Fruit fly (Drosophila melanogaster) Kc167 (cell line): ENCODE data around the gene CG9444.
"Not testable (repeated sequence)": the region's sequence is repeated elsewhere in the genome, so short reads cannot be mapped to it uniquely, and the experiment has no call there.

Source experiments
- Myc ChIP-seq: fragments of >200 bp; optimal IDR thresholded peaks from 2 replicates; lab custom pipeline; 2017; ENCODE audit warnings: missing external identifiers
- Sin3A ChIP-seq: fragments of >200 bp; optimal IDR thresholded peaks from 2 replicates; lab custom pipeline; 2018; ENCODE audit warnings: missing external identifiers
- h ChIP-seq: fragments of >200 bp; optimal IDR thresholded peaks from 3 replicates; lab custom pipeline; 2018; ENCODE audit warnings: missing external identifiers
- insv ChIP-seq: fragments of >200 bp; optimal IDR thresholded peaks from 3 replicates; lab custom pipeline; 2018; ENCODE audit warnings: missing external identifiers
- psq ChIP-seq: fragments of >200 bp; optimal IDR thresholded peaks from 2 replicates; lab custom pipeline; 2017; ENCODE audit warnings: missing external identifiers
- ttk ChIP-seq: sonication (Bioruptor generic); optimal IDR thresholded peaks from 2 replicates; lab custom pipeline; 2017; ENCODE audit warnings: missing external identifiers

CG9444 gene

DNA sequence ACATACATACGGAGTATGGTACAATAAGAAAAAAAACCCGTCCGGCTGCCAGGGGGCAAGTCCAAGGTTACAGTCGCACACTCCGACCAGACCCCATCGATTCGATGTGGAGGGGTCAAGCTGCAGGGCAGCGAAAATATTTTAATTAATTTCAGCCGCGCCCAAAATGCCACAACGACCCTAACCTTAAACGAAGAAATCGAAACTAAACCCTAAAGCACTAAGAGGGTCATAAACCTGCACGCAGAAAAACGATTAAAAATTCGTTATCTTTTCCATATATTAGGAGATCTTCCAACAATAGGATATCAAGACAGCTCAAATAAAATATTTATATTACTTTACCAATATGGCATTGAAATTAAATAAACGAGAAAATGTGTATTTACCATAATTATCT lies 17.8 kb upstream of the CG9444 start:
- TF ChIP-seq Myc (lab: Kevin White, UChicago): no peak
- TF ChIP-seq insv (lab: Kevin White, UChicago): no peak
- no peak for TF ChIP-seq Sin3A
- TF ChIP-seq ttk (lab: Kevin White, UChicago): no peak
- no peak for TF ChIP-seq h (lab: Kevin White, UChicago)
- no peak for TF ChIP-seq psq (lab: Kevin White, UChicago)

DNA sequence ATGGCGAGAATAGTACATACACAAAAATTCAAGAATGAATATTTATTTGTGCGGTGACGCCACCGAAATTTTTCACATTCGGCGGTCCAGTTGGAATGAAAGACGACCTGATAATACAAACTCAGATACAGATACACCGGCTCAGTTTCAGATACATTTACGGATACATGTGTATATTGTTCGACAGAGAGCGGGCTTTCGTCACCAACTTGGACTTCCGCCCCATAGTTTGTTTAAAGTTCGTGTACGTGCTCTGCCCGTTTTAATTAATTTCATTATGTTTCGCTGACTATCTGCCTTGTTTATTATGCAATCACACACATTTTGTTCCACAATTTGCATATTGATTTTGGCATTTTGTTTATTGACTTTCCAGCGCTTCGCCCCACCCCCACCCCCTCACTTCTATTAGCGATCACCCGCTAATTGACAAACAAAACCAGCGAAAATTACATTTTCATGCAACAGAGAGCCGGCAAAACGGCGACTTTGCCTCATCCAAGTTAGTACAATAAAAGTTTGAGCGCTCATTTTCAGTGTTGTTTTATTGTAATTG lies 17.2 kb upstream of the CG9444 start:
- TF ChIP-seq ttk (lab: Kevin White, UChicago): no peak

DNA sequence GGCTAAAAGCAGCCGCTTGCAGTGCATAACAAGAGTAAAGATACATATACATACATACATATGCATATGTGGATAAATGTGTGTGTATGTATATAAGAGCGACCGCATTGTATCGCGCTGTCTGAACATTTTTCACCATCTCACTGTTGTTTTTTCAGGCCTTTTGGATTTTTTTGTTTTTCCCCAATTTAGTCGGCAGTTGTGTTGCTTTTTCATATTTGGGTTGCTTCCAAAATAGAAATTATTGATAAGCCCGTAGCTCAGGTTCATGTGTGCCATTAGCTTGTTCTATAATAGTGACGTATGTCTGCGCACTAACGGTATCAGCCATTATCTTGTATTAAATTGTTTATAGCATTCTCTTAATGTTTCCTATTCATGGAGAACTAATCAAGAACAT lies 16.4 kb upstream of the CG9444 start:
- no peak for TF ChIP-seq Sin3A
- TF ChIP-seq psq (lab: Kevin White, UChicago): no peak
- TF ChIP-seq h (lab: Kevin White, UChicago): no peak
- TF ChIP-seq Myc (lab: Kevin White, UChicago): no peak
- TF ChIP-seq ttk (lab: Kevin White, UChicago): no peak
- TF ChIP-seq insv (lab: Kevin White, UChicago): no peak

DNA sequence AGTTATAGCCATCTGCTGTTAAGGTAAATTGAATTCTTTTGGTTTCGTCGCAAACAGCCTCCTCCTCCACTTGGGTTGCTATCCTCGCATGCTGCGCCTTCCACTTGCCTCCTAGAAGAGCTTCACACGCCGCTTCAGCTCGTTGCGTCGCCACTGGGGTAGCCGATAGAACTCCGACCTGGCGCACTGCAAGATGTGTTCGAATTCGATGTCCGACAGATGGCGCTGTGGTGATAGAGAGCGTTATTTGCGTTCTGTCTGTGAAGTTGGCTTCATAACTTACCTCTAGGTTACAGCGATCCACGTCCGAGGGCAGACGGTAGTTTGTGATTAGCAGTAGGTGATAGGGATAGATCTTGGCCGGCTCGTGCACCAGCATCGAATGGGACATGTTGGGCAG lies 10.9 kb upstream of the CG9444 start:
- TF ChIP-seq insv (lab: Kevin White, UChicago): no peak

DNA sequence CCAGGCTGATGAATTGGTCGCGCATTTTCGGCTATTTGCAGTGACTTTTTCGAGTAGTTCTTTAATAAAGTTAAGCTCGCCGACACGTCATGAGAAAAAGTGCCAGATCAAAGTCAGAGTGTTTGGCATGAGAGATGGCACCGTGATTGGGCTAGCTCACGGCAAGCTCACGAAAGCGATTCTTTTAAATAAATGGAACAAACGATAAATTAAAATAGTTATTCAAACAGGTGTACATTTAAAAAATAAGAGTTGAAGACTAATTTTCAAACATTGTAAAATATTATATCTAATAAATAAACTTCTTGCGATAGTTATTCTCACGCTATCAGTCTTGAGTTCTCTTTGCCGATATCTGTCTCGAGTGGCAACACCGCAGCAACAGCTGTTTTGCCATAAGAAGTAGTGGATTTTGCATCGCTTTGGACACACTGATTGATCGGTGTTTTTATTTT lies 8.6 kb upstream of the CG9444 start, which contains the start of the genes Unc-115b, p24-2 and CG32939:
Gene Unc-115b (minus strand): TSS at position 101 of the 455 bp plus-strand sequence.
Gene p24-2 (minus strand): TSS at position 120 of the 455 bp plus-strand sequence.
Gene CG32939 (plus strand): TSS at position 405 of the 455 bp plus-strand sequence.
- TF ChIP-seq Sin3A; psq (lab: Kevin White, UChicago); ttk (lab: Kevin White, UChicago): not testable (repeated sequence)

DNA sequence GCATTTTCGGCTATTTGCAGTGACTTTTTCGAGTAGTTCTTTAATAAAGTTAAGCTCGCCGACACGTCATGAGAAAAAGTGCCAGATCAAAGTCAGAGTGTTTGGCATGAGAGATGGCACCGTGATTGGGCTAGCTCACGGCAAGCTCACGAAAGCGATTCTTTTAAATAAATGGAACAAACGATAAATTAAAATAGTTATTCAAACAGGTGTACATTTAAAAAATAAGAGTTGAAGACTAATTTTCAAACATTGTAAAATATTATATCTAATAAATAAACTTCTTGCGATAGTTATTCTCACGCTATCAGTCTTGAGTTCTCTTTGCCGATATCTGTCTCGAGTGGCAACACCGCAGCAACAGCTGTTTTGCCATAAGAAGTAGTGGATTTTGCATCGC lies 1.3 kb upstream of the CG9444 start, which contains the start of the genes eca and CG18542:
Gene eca (minus strand): TSS at position 101 of the 400 bp plus-strand sequence.
Gene CG18542 (plus strand): TSS at position 385 of the 400 bp plus-strand sequence.
- not testable (repeated sequence) for TF ChIP-seq Myc, h, psq (lab: Kevin White, UChicago)

DNA sequence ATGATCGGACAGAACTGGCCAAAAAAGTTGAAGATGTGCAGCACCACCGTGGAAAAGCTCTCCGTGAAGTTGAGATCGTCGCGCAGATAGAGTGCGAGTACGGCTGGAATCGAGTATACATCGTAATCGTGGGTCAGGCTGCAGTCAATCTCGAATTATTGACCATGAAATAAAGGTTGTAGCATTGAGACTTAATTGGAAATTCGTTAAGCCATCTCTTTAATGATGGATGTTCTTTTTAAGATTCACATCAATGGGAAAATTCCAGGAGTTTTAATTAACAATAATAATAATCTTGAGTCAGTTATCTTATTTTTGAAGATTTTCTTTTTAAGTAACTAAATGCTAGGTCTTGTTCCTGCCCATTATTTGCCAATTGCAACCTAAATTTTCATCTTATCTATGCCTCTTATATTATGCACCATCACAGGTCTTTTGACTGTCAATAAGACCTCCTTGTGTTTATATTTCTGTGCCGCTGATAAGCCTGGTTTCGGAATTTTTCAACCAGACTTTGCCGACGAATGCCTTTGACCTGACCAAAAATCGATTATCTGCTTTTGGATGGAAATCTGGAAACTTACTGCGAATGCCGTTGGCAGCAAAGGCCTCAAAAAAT lies 891 bp downstream of the CG9444 start:
- TF ChIP-seq h (lab: Kevin White, UChicago) (no peak), Sin3A (no peak), ttk (lab: Kevin White, UChicago) (no peak), psq (lab: Kevin White, UChicago) (no peak), Myc (lab: Kevin White, UChicago) (no peak), insv (lab: Kevin White, UChicago) (no peak)

DNA sequence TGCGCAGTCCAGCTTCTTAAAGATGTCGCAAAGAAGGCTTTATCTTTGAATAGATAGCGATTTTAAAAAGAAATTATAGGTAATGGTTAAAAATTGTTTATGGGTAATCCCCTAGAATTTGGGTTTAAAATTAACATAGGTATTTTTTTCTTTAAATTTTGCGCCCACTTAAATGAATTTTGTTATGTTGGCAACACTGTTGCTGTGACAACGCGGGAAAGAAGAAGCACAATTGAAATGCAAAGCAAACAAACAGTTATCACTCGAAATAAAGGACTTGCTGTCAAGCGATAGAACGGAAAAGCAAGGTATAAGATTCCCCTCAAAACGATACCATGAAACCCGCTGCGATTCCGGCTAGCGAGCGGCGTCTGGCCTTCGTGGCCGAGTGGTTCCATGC lies 4.3 kb downstream of the CG9444 start, which contains the start of gene nmdyn-D7:
Gene nmdyn-D7 (plus strand): TSS at position 194 of the 400 bp plus-strand sequence.
- TF ChIP-seq Sin3A (no peak), Myc (lab: Kevin White, UChicago) (no peak), h (lab: Kevin White, UChicago) (no peak), insv (lab: Kevin White, UChicago) (no peak), ttk (lab: Kevin White, UChicago) (no peak), psq (lab: Kevin White, UChicago) (no peak)

DNA sequence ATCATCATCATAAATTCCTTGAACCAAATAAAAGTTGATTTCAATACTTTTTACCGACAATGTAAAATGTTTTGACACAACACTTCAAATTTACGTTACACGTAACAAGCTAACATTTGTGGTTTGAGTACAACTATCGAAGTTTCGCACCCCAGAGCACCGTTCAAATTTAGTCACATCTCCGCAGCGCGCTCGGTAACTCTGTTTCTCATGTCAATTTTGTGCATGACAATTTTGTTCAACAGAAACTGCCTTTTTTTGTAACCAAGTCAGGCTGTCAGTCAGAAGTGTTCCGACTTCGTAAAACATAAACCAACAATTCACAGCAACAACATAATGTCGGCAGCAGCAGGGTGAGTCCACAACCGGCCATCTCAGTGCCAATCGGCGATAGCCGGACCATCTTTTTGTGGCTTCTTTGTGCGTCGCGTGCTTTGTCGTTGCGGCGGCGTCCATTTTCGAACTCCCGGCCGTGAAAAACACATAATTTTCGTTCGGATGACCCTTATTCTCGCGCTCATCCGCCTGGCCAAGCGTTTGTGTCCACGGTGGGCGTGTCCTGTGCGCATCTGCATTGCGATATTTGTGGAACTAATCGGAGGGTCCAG lies 6.2 kb downstream of the CG9444 start, which contains the start of gene p23:
Gene p23 (plus strand): TSS at position 194 of the 608 bp plus-strand sequence.
- TF ChIP-seq ttk (lab: Kevin White, UChicago) (no peak), Myc (lab: Kevin White, UChicago) (no peak), insv (lab: Kevin White, UChicago) (no peak), Sin3A (no peak), psq (lab: Kevin White, UChicago) (no peak), h (lab: Kevin White, UChicago) (no peak)

DNA sequence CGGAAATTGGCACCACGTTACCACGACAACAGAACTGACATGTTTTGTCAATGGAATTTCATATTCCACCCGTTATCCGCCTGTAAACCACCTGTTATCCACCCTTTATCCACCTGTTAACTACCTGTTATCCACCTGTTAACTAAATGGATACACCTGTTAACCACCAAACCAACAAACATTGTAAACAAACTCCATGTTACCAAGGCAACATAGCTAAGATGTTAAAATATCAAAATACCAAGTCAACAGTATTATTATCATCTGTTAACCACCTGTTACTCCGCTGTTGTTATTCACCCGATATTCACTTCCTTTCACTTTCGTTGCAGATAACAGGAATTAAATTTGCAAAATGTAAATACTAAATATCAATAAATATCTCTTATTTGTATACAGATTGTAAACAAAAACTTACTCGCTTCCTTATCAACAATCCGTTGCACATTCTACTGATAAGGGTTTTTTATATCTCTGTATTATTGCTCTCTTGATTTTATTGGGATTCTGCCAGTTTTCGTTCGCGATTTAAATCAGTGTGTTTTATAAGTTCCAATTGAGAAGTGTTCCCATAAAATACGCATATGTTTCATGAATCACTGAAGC lies 9.0 kb downstream of the CG9444 start, which contains the start of gene Nepl12:
Gene Nepl12 (plus strand): TSS at position 556 of the 606 bp plus-strand sequence.
- TF ChIP-seq Myc (lab: Kevin White, UChicago) (no peak), psq (lab: Kevin White, UChicago) (no peak)

DNA sequence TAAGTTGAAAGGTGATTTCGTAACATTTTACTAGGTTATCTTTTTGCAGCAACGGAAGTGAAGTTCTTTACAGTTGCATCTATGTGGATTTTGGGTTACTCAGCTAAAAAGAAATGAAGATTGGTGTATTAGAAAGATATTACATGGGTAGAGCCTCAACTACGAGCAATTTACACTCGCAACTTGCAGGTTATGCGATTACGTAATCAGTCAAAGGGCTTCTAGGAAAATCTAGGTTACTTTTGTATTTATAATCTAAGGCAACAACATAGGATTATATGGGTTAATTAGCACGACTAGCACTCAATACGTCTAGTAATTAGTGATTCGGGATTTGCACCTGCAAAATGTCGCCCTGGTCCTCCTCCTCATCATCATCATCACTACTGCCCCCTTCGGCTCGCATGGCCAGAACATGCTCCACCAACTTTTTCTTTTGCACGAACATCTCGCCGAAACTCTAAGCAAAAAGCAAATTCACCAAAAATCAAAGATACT lies 9.8 kb downstream of the CG9444 start, which contains the start of gene Dhc1:
Gene Dhc1 (minus strand): TSS at position 448 of the 498 bp plus-strand sequence.
- TF ChIP-seq Myc (lab: Kevin White, UChicago): no peak
- no peak for TF ChIP-seq Sin3A
- no peak for TF ChIP-seq insv (lab: Kevin White, UChicago)
- TF ChIP-seq ttk (lab: Kevin White, UChicago): no peak
- TF ChIP-seq psq (lab: Kevin White, UChicago): no peak
- TF ChIP-seq h (lab: Kevin White, UChicago): no peak
